Fruit fly (Drosophila melanogaster) whole organism, embryonic: ENCODE measurements around the gene RpS2.

Experiments used
- Ada2b ChIP-seq: fragments of 200-800 bp; sonication (Bioruptor generic); IDR thresholded peaks from 2 replicates; pipeline ENCODE4 v1.3.6; 2022; ENCODE audit warnings: missing biosample characterization, missing genetic modification characterization
- Bgb ChIP-seq: fragments of 200-800 bp; sonication (Bioruptor generic); IDR thresholded peaks from 2 replicates; pipeline ENCODE4 v1.3.6; 2022; ENCODE audit warnings: missing biosample characterization, missing genetic modification characterization; ENCODE audit not compliant: partially characterized antibody
- CG10431 ChIP-seq: fragments of 200-800 bp; sonication (Bioruptor generic); optimal IDR thresholded peaks from 3 replicates; lab custom pipeline; 2018; ENCODE audit warnings: missing biosample characterization, mild to moderate bottlenecking, missing genetic modification characterization
- CG11398 ChIP-seq: fragments of 200-800 bp; sonication (Bioruptor generic); optimal IDR thresholded peaks from 2 replicates; lab custom pipeline; 2016; ENCODE audit warnings: missing biosample characterization, missing genetic modification characterization
- CG11696 ChIP-seq: fragments of 200-800 bp; sonication (Bioruptor generic); IDR thresholded peaks from 2 replicates; pipeline ENCODE4 v1.3.6; 2022; ENCODE audit warnings: missing biosample characterization, missing genetic modification characterization
- CG12219 ChIP-seq: fragments of 200-800 bp; sonication (Bioruptor generic); optimal IDR thresholded peaks from 3 replicates; lab custom pipeline; 2018; ENCODE audit warnings: missing biosample characterization, mild to moderate bottlenecking, missing genetic modification characterization
- CG12391 ChIP-seq: fragments of 200-800 bp; sonication (Bioruptor generic); optimal IDR thresholded peaks from 3 replicates; lab custom pipeline; 2018; ENCODE audit warnings: missing biosample characterization, mild to moderate bottlenecking, missing genetic modification characterization, moderate library complexity
- CG13296 ChIP-seq: fragments of 200-800 bp; sonication (Bioruptor generic); optimal IDR thresholded peaks from 3 replicates; lab custom pipeline; 2018; ENCODE audit warnings: missing biosample characterization, mild to moderate bottlenecking, missing genetic modification characterization
- CG13424 ChIP-seq: fragments of 200-800 bp; sonication (Bioruptor generic); optimal IDR thresholded peaks from 2 replicates; lab custom pipeline; 2019; ENCODE audit warnings: missing biosample characterization, mild to moderate bottlenecking, missing genetic modification characterization, moderate library complexity
- CG14014 ChIP-seq: fragments of 200-800 bp; sonication (Bioruptor generic); IDR thresholded peaks from 2 replicates; pipeline ENCODE4 v1.3.6; 2022; ENCODE audit warnings: missing biosample characterization, missing genetic modification characterization
- CG14050 ChIP-seq: fragments of 200-800 bp; sonication (Bioruptor generic); IDR thresholded peaks from 3 replicates; pipeline ENCODE4 v1.3.6; 2022; ENCODE audit warnings: missing biosample characterization, missing genetic modification characterization
- CG32767 ChIP-seq: fragments of 200-800 bp; sonication (Bioruptor generic); IDR thresholded peaks from 2 replicates; pipeline ENCODE4 v1.3.6; 2022; ENCODE audit warnings: missing biosample characterization, missing genetic modification characterization
- CG34376 ChIP-seq: fragments of 200-800 bp; sonication (Bioruptor generic); optimal IDR thresholded peaks from 2 replicates; lab custom pipeline; 2018; ENCODE audit warnings: missing biosample characterization, mild to moderate bottlenecking, missing genetic modification characterization
- CG4854 ChIP-seq: fragments of 200-800 bp; sonication (Bioruptor generic); optimal IDR thresholded peaks from 2 replicates; lab custom pipeline; 2016; ENCODE audit warnings: missing biosample characterization, missing genetic modification characterization, inconsistent platforms
- CG8388 ChIP-seq: fragments of 200-800 bp; sonication (Bioruptor generic); optimal IDR thresholded peaks from 2 replicates; lab custom pipeline; 2019; ENCODE audit warnings: missing biosample characterization, mild to moderate bottlenecking, missing genetic modification characterization, moderate library complexity
- CG9437 ChIP-seq: fragments of 200-800 bp; sonication (Bioruptor generic); optimal IDR thresholded peaks from 2 replicates; lab custom pipeline; 2018; ENCODE audit warnings: missing biosample characterization, mild to moderate bottlenecking, missing genetic modification characterization
- CG9932 ChIP-seq: fragments of 200-800 bp; sonication (Bioruptor generic); IDR thresholded peaks from 2 replicates; pipeline ENCODE4 v1.3.6; 2022; ENCODE audit warnings: missing biosample characterization, missing genetic modification characterization
- CTCF ChIP-seq: fragments of 200-800 bp; sonication (Bioruptor generic); optimal IDR thresholded peaks from 2 replicates; lab custom pipeline; 2017; ENCODE audit warnings: missing biosample characterization, mild to moderate bottlenecking, missing genetic modification characterization, moderate library complexity
- CoRest ChIP-seq: fragments of 200-800 bp; sonication (Bioruptor generic); optimal IDR thresholded peaks from 3 replicates; lab custom pipeline; 2018; ENCODE audit warnings: missing biosample characterization, mild to moderate bottlenecking, missing genetic modification characterization, moderate library complexity
- Deaf1 ChIP-seq: fragments of 200-800 bp; optimal IDR thresholded peaks from 3 replicates; lab custom pipeline; 2019; ENCODE audit warnings: missing biosample characterization, mild to moderate bottlenecking, missing genetic modification characterization, moderate library complexity
- Dfd ChIP-seq, 2 experiments: fragments of >200 bp; optimal IDR thresholded peaks; 2 replicates each; lab custom pipeline; 2017; ENCODE audit warnings: missing biosample characterization in 2 of 2, missing genetic modification characterization in 2 of 2
- Dll ChIP-seq: fragments of 200-800 bp; sonication (Bioruptor generic); IDR thresholded peaks from 4 replicates; pipeline ENCODE4 v1.3.6; 2022; ENCODE audit warnings: missing biosample characterization, missing genetic modification characterization; ENCODE audit not compliant: partially characterized antibody
- Drgx ChIP-seq: fragments of 200-800 bp; sonication (Bioruptor generic); IDR thresholded peaks from 2 replicates; pipeline ENCODE4 v1.3.6; 2022; ENCODE audit warnings: missing biosample characterization, missing genetic modification characterization
- Elba2 ChIP-seq: fragments of 200-800 bp; sonication (Bioruptor generic); optimal IDR thresholded peaks from 3 replicates; lab custom pipeline; 2016; ENCODE audit warnings: missing biosample characterization, missing genetic modification characterization
- Hr3 ChIP-seq: fragments of 200-800 bp; sonication (Bioruptor generic); optimal IDR thresholded peaks from 3 replicates; lab custom pipeline; 2016; ENCODE audit warnings: missing biosample characterization, missing genetic modification characterization
- NfI ChIP-seq: fragments of 200-800 bp; sonication (Bioruptor generic); optimal IDR thresholded peaks from 3 replicates; lab custom pipeline; 2018; ENCODE audit warnings: missing biosample characterization, mild to moderate bottlenecking, missing genetic modification characterization, moderate library complexity
- Rfx ChIP-seq: fragments of 200-800 bp; sonication (Bioruptor generic); IDR thresholded peaks from 2 replicates; pipeline ENCODE4 v1.3.6; 2022; ENCODE audit warnings: missing biosample characterization, missing genetic modification characterization
- Sin3A ChIP-seq: fragments of >200 bp; optimal IDR thresholded peaks from 2 replicates; lab custom pipeline; 2018
- Sox102F ChIP-seq: fragments of 200-800 bp; sonication (Bioruptor generic); optimal IDR thresholded peaks from 2 replicates; lab custom pipeline; 2018; ENCODE audit warnings: missing biosample characterization, mild to moderate bottlenecking, missing genetic modification characterization, moderate library complexity
- az2 ChIP-seq: fragments of 200-800 bp; sonication (Bioruptor generic); optimal IDR thresholded peaks from 3 replicates; lab custom pipeline; 2016; ENCODE audit warnings: missing biosample characterization, missing genetic modification characterization
- crol ChIP-seq: fragments of 200-800 bp; sonication (Bioruptor generic); IDR thresholded peaks from 2 replicates; pipeline ENCODE4 v1.3.6; 2022; ENCODE audit warnings: missing biosample characterization, missing genetic modification characterization
- gem ChIP-seq: fragments of 200-800 bp; sonication (Bioruptor generic); optimal IDR thresholded peaks from 2 replicates; lab custom pipeline; 2019; ENCODE audit warnings: missing biosample characterization, mild to moderate bottlenecking, missing genetic modification characterization, moderate library complexity
- gfzf ChIP-seq: fragments of 200-800 bp; sonication (Bioruptor generic); optimal IDR thresholded peaks from 2 replicates; lab custom pipeline; 2016; ENCODE audit warnings: missing biosample characterization, mild to moderate bottlenecking, missing genetic modification characterization, moderate library complexity
- grau ChIP-seq: fragments of 200-800 bp; optimal IDR thresholded peaks from 3 replicates; lab custom pipeline; 2019; ENCODE audit warnings: missing biosample characterization, mild to moderate bottlenecking, missing genetic modification characterization, moderate library complexity
- ind ChIP-seq: fragments of 200-800 bp; sonication (Bioruptor generic); optimal IDR thresholded peaks from 3 replicates; lab custom pipeline; 2016; ENCODE audit warnings: missing biosample characterization, missing genetic modification characterization
- mam ChIP-seq: fragments of 200-800 bp; sonication (Bioruptor generic); optimal IDR thresholded peaks from 3 replicates; lab custom pipeline; 2016; ENCODE audit warnings: missing biosample characterization, missing genetic modification characterization
- phol ChIP-seq: fragments of 200-800 bp; sonication (Bioruptor generic); optimal IDR thresholded peaks from 3 replicates; lab custom pipeline; 2018; ENCODE audit warnings: missing biosample characterization, mild to moderate bottlenecking, missing genetic modification characterization, moderate library complexity
- pros ChIP-seq: fragments of 200-800 bp; sonication (Bioruptor generic); optimal IDR thresholded peaks from 3 replicates; lab custom pipeline; 2019; ENCODE audit warnings: missing biosample characterization, mild to moderate bottlenecking, missing genetic modification characterization, moderate library complexity
- sens ChIP-seq: fragments of 200-800 bp; sonication (Bioruptor generic); peaks from one replicate; lab custom pipeline; 2016; ENCODE audit warnings: missing biosample characterization, missing genetic modification characterization
- sug ChIP-seq: fragments of 200-800 bp; optimal IDR thresholded peaks from 2 replicates; lab custom pipeline; 2019; ENCODE audit warnings: missing biosample characterization, mild to moderate bottlenecking, missing genetic modification characterization, moderate library complexity
- trem ChIP-seq: fragments of 200-800 bp; optimal IDR thresholded peaks from 3 replicates; lab custom pipeline; 2019; ENCODE audit warnings: missing biosample characterization, mild to moderate bottlenecking, missing genetic modification characterization, moderate library complexity
- ttk ChIP-seq: fragments of 200-800 bp; sonication (Bioruptor generic); IDR thresholded peaks from 2 replicates; pipeline ENCODE4 v2.1.2; 2022; ENCODE audit warnings: missing biosample characterization, missing genetic modification characterization
- usp ChIP-seq: fragments of >200 bp; optimal IDR thresholded peaks from 2 replicates; lab custom pipeline; 2017; ENCODE audit warnings: missing biosample characterization, missing genetic modification characterization

The RpS2 gene

DNA sequence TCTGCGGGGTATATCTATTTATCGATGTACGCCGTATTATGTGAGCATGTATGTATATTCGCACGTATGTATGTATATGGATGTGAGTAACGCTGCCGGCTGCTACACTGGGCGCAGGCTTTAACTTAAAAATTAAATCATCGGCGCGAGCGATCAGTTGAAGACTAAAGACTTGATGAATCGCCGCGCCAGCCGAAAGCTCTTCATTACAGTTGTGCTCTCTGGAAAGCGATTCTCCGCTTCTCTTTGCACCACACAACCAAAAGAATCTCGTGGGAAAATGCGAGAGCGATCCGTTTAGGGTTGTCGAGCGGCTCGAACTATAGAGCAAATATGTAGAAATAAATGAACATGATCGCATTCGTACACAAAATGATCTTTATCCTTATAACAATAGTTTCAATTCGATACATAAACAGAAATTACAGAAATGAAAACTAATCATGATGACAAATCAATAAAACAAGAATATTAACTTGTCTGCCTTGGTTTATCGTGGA is 11.2 kb upstream of the RpS2 start, which contains the start of gene CG13124 (continued):
- TF ChIP-seq CG13296 (peak; percentile 3), grau (peak; percentile 32), Elba2 (GFP tag; lab: Kevin White, UChicago) (no peak), Sin3A (lab: Kevin White, UChicago) (no peak), Dfd (GFP tag; optimal IDR thresholded peaks at IDR 0.05; lab: Kevin White, UChicago) (no peak), NfI (GFP tag; lab: Kevin White, UChicago) (peak; percentile 32), pros (no peak), gem (tag; lab: Kevin White, UChicago) (peak; percentile 37), CG9932 (peak; percentile 53), CG4854 (GFP tag; lab: Kevin White, UChicago) (no peak), Hr3 (no peak), gfzf (GFP tag; lab: Kevin White, UChicago) (no peak), sug (no peak), az2 (no peak), CG11398 (GFP tag; lab: Kevin White, UChicago) (no peak), CG12391 (tag; lab: Kevin White, UChicago) (peak; percentile 5), trem (tag; lab: Kevin White, UChicago) (no peak), CG9437 (no peak), Rfx (GFP tag; lab: Robert Waterston, UW) (peak; percentile 74), CG10431 (GFP tag; lab: Kevin White, UChicago) (no peak), ttk (GFP tag; lab: Robert Waterston, UW) (no peak), usp (GFP tag; lab: Kevin White, UChicago) (no peak), sens (peak; percentile 84), CG32767 (GFP tag; lab: Robert Waterston, UW) (0 out of 2 replicates have a peak, but pooled peaks have one; percentile 14), Drgx (GFP tag; lab: Robert Waterston, UW) (peak; percentile 57), phol (no peak), CG34376 (GFP tag; lab: Kevin White, UChicago) (peak; percentile 62), Ada2b (GFP tag; lab: Robert Waterston, UW) (no peak), CoRest (tag; lab: Kevin White, UChicago) (no peak), CG8388 (GFP tag; lab: Kevin White, UChicago) (no peak), mam (GFP tag; lab: Kevin White, UChicago) (peak; percentile 8), Sox102F (peak; percentile 4), CG14050 (GFP tag; lab: Robert Waterston, UW) (no peak), CG13424 (tag; lab: Kevin White, UChicago) (peak; percentile 40), Bgb (GFP tag; lab: Robert Waterston, UW) (0 out of 2 replicates have a peak, but pooled peaks have one; percentile 16), CTCF (GFP tag; lab: Kevin White, UChicago) (no peak), Dll (GFP tag; lab: Robert Waterston, UW) (no peak), Deaf1 (tag; lab: Kevin White, UChicago) (peak; percentile 34), crol (GFP tag; lab: Robert Waterston, UW) (no peak), CG11696 (no peak), CG14014 (peak; percentile 24; the same call in 1 of the 2 replicates), CG12219 (GFP tag; lab: Kevin White, UChicago) (peak; percentile 36), ind (GFP tag; lab: Kevin White, UChicago) (peak; percentile 0)
